Worm (Caenorhabditis elegans) whole organism, L3 larva: ENCODE data around the gene casy-1.

Source experiments
- ama-1 ChIP-seq: fragments of 150-350 bp; optimal IDR thresholded peaks from 2 replicates; lab custom pipeline; 2018
- unc-62 ChIP-seq: fragments of 150-350 bp; sonication (generic microtip); optimal IDR thresholded peaks from 4 replicates; lab custom pipeline; 2014; ENCODE audit warnings: missing biosample characterization, missing genetic modification reagents, missing genetic modification characterization

- TF ChIP-seq unc-62 (no peak), ama-1 (lab: Kevin White, UChicago) (no peak)
Observed at ce11 chrII:5918149-5918697, 38.3 kb downstream of the casy-1 start, which contains the start of gene ptp-2.
